Worm (Caenorhabditis elegans) whole organism, L2 larva: ENCODE measurements around the gene W04E12.4.

Experiments
- ceh-82 ChIP-seq: fragments of 150-350 bp; optimal IDR thresholded peaks from 2 replicates; lab custom pipeline; 2014; ENCODE audit warnings: missing biosample characterization, missing genetic modification characterization
- gmeb-1 ChIP-seq: fragments of 150-350 bp; optimal IDR thresholded peaks from 2 replicates; lab custom pipeline; 2014; ENCODE audit warnings: missing biosample characterization, missing genetic modification characterization
- lin-39 ChIP-seq: fragments of 150-350 bp; optimal IDR thresholded peaks from 2 replicates; lab custom pipeline; 2014; ENCODE audit warnings: missing biosample characterization, missing genetic modification reagents, missing genetic modification characterization
- ztf-4 ChIP-seq: fragments of 150-350 bp; optimal IDR thresholded peaks from 2 replicates; lab custom pipeline; 2014; ENCODE audit warnings: missing biosample characterization, missing genetic modification characterization

DNA sequence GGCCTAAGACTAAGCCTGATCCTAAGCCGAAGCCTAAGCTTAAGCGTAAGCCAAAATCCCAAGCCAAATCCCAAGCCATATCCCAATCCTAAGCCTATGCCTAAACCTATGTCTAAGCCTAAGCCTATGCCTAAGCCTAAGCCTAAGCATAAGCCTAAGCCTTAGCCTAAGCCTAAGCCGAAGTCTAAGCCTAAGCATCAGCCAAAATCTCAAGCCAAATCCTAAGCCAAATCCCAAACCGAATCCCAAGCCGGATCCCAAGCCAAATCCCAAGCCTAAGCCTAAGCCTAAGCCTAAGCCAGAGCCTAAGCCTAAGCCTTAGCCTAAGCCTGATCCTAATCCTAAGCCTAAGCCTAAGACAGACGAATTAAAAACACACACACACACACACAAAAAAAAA lies 3.7 kb downstream of the W04E12.4 start:
- TF ChIP-seq gmeb-1 (tag; lab: Kevin White, UChicago): no peak
- TF ChIP-seq lin-39 (tag; lab: Kevin White, UChicago): no peak
- TF ChIP-seq ztf-4: no peak
- no peak for TF ChIP-seq ceh-82 (tag; lab: Kevin White, UChicago)
